Worm (Caenorhabditis elegans): ENCODE data around the gene ubc-26.

- TF ChIP-seq ama-1 (optimal IDR thresholded peaks at IDR 0.05) (no peak), nhr-43 (tag; optimal IDR thresholded peaks at IDR 0.05; ENCODE audit: poor library complexity, severe bottlenecking) (no peak)
These were observed 3.6 kb upstream of the ubc-26 start for ce11 chrII:2903748-2904147.

All from whole organism, L3 larva.